In the genomic region with DNA sequence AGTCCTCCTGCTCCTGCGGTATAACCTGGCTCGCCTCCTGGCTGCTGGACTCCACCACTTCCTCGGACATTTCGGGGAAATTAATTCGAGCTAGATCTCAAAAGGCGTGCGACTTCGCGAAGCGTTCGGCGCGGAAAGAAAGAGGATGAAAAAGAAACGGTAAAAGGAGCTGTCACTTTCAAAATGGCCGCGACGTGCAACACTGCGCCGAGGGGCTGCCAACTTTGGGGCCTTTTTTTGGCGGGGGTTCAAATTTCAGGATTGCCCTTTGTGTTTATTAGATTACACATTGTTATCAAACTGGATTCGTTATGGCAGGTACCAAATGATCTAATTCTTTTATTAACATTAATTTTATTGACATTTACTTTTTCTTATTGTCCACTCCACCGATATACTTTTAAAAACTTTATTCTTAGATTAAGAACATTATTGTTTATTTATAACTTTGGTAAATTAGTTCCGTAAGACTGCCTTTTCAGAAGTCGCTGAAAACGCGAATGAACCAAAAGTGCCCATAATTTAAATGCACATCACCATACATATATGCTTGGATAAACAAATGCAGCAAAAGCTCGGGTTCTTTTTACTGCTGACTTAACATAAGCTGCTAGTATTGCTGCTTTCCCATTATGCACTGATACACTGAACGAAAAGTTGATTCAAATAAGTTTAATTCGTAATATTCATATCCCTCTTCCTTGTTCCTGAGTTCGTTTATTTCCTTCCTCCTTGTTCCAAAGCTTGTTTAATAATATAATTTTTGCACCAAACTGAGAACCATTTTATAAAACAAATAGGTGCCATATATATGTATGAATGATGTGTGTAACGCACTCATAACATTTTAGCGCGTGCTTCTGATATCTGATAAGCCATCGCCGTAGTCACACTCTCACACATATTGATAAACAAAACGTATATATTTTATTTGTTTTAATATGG, we compare ENCODE assay signal across 1 fruit fly cellular context.
TF ChIP-seq lines count a peak whose summit lies in the region.

Gene RpS5b, minus strand, starts transcription at position 156 of the 945 bp plus-strand sequence.

TF ChIP-seq in whole organism, embryonic, 481 proteins besides CTCF, POLR2A, EP300 and RAD21 (continued from another document):
- TF ChIP-seq aop (GFP tag; IDR thresholded peaks at IDR 0.05; lab: Robert Waterston, UW) = no peak
- TF ChIP-seq tgo (GFP tag; IDR thresholded peaks at IDR 0.05; lab: Robert Waterston, UW) = no peak
- TF ChIP-seq Hmr (GFP tag; optimal IDR thresholded peaks at IDR 0.05; lab: Kevin White, UChicago) = peak; percentile 13
- TF ChIP-seq cwo (GFP tag; optimal IDR thresholded peaks at IDR 0.05; lab: Kevin White, UChicago) = peak; percentile 32
- TF ChIP-seq MBD-R2 (GFP tag; IDR thresholded peaks at IDR 0.05; lab: Robert Waterston, UW) = peak; percentile 16; the same call in 1 of the 2 replicates
- peak; percentile 78 for TF ChIP-seq Myb (GFP tag; optimal IDR thresholded peaks at IDR 0.05; lab: Kevin White, UChicago)
- TF ChIP-seq NK7.1 (GFP tag; optimal IDR thresholded peaks at IDR 0.05; lab: Kevin White, UChicago) = no peak
- TF ChIP-seq Xbp1 (GFP tag; optimal IDR thresholded peaks at IDR 0.05; lab: Kevin White, UChicago) = no peak
- no peak for TF ChIP-seq CG6813 (GFP tag; optimal IDR thresholded peaks at IDR 0.05; lab: Kevin White, UChicago)
- peak; percentile 95 for TF ChIP-seq trem (tag; optimal IDR thresholded peaks at IDR 0.05; lab: Kevin White, UChicago)
- 0 out of 2 replicates have a peak, but pooled peaks have one; percentile 27 for TF ChIP-seq Dref (GFP tag; IDR thresholded peaks at IDR 0.05; lab: Robert Waterston, UW)
- TF ChIP-seq CG14050 (GFP tag; IDR thresholded peaks at IDR 0.05; lab: Robert Waterston, UW) = no peak
- TF ChIP-seq btn (GFP tag; optimal IDR thresholded peaks at IDR 0.05; lab: Kevin White, UChicago) = no peak
- no peak for TF ChIP-seq fd3F (GFP tag; optimal IDR thresholded peaks at IDR 0.05; lab: Kevin White, UChicago)
- TF ChIP-seq CG11456 (GFP tag; IDR thresholded peaks at IDR 0.05; lab: Robert Waterston, UW) = no peak
- TF ChIP-seq sens (GFP tag; lab: Kevin White, UChicago) = peak; percentile 65
- TF ChIP-seq Sry-β (GFP tag; optimal IDR thresholded peaks at IDR 0.05; lab: Kevin White, UChicago) = no peak
- TF ChIP-seq HLHmδ (GFP tag; optimal IDR thresholded peaks at IDR 0.05; lab: Kevin White, UChicago) = no peak
- no peak for TF ChIP-seq lov (optimal IDR thresholded peaks at IDR 0.05; lab: Kevin White, UChicago)
- no peak for TF ChIP-seq lov (GFP tag; IDR thresholded peaks at IDR 0.05; lab: Robert Waterston, UW)
- no peak for TF ChIP-seq hbn (GFP tag; IDR thresholded peaks at IDR 0.05; lab: Robert Waterston, UW; ENCODE audit: partially characterized antibody)
- TF ChIP-seq Hr78 (GFP tag; optimal IDR thresholded peaks at IDR 0.05; lab: Kevin White, UChicago) = no peak
- TF ChIP-seq Meics (GFP tag; optimal IDR thresholded peaks at IDR 0.05; lab: Kevin White, UChicago) = no peak
- no peak for TF ChIP-seq CG14014 (GFP tag; IDR thresholded peaks at IDR 0.05; lab: Robert Waterston, UW)
- TF ChIP-seq CG8924 (tag; optimal IDR thresholded peaks at IDR 0.05; lab: Kevin White, UChicago) = no peak
- no peak for TF ChIP-seq unpg (GFP tag; optimal IDR thresholded peaks at IDR 0.05; lab: Kevin White, UChicago)
- no peak for TF ChIP-seq cas (GFP tag; IDR thresholded peaks at IDR 0.05; lab: Robert Waterston, UW)
TF ChIP-seq in whole organism, embryonic: peak in this region for 24.
